Fruit fly (Drosophila melanogaster): ENCODE data around the gene CG3939.
A peak's percentile ranks its signal among the peaks of the same experiment; 100 is the strongest.

The CG3939 gene

dm6 chrX:3193774-3194173 lies 19.0 kb downstream of the CG3939 start (continued):
- TF ChIP-seq CG32767 (GFP tag; IDR thresholded peaks at IDR 0.05) = no peak
- TF ChIP-seq esg (GFP tag; conservative IDR thresholded peaks at IDR 0.05) = peak; percentile 48
- peak; percentile 8 for TF ChIP-seq chn (GFP tag; optimal IDR thresholded peaks at IDR 0.05)
- TF ChIP-seq Aef1 (GFP tag; IDR thresholded peaks at IDR 0.05) = no peak
- 0 out of 2 replicates have a peak, but pooled peaks have one; percentile 14 for TF ChIP-seq gsb (GFP tag; IDR thresholded peaks at IDR 0.05)
- no peak for TF ChIP-seq ken (GFP tag; IDR thresholded peaks at IDR 0.05)
- no peak for TF ChIP-seq BEAF-32 (GFP tag; optimal IDR thresholded peaks at IDR 0.05)
- TF ChIP-seq Bteb2 (GFP tag; optimal IDR thresholded peaks at IDR 0.05) = no peak
- no peak for TF ChIP-seq CG4360 (GFP tag; IDR thresholded peaks at IDR 0.05)
- no peak for TF ChIP-seq Gug (GFP tag; IDR thresholded peaks at IDR 0.05)
- TF ChIP-seq CG4404 (GFP tag; IDR thresholded peaks at IDR 0.05) = no peak
- no peak for TF ChIP-seq cwo (GFP tag; optimal IDR thresholded peaks at IDR 0.05)
- TF ChIP-seq fu2 (GFP tag; optimal IDR thresholded peaks at IDR 0.05) = no peak
- TF ChIP-seq Antp (GFP tag; optimal IDR thresholded peaks at IDR 0.05) = no peak
- TF ChIP-seq CG15269 (tag; optimal IDR thresholded peaks at IDR 0.05) = peak; percentile 34
- peak; percentile 1 for TF ChIP-seq Ssrp (tag; optimal IDR thresholded peaks at IDR 0.05)
- peak; percentile 25 for TF ChIP-seq Hmr (GFP tag; optimal IDR thresholded peaks at IDR 0.05)
- no peak for TF ChIP-seq CG17829 (tag; optimal IDR thresholded peaks at IDR 0.05)
- TF ChIP-seq zf30C (GFP tag; optimal IDR thresholded peaks at IDR 0.05) = peak; percentile 8
- TF ChIP-seq CG13624 (GFP tag; optimal IDR thresholded peaks at IDR 0.05) = peak; percentile 12
- no peak for TF ChIP-seq Nf-YC (tag; optimal IDR thresholded peaks at IDR 0.05)
- no peak for TF ChIP-seq Dip3 (GFP tag; optimal IDR thresholded peaks at IDR 0.05)
- peak; percentile 31 for TF ChIP-seq CG17385 (GFP tag; optimal IDR thresholded peaks at IDR 0.05)
- TF ChIP-seq HLH3B (GFP tag; IDR thresholded peaks at IDR 0.05) = 0 out of 2 replicates have a peak, but pooled peaks have one; percentile 31
- TF ChIP-seq inv (GFP tag; IDR thresholded peaks at IDR 0.05; ENCODE audit: partially characterized antibody) = no peak
- no peak for TF ChIP-seq Sry-β (GFP tag; optimal IDR thresholded peaks at IDR 0.05)
- TF ChIP-seq CG2116 (GFP tag; optimal IDR thresholded peaks at IDR 0.05) = no peak
- peak; percentile 56 for TF ChIP-seq CG11504 (tag; optimal IDR thresholded peaks at IDR 0.05)
- no peak for TF ChIP-seq h (optimal IDR thresholded peaks at IDR 0.05)
- TF ChIP-seq seq (GFP tag; IDR thresholded peaks at IDR 0.05) = no peak
- TF ChIP-seq Atf-2 (GFP tag; optimal IDR thresholded peaks at IDR 0.05) = no peak
- no peak for TF ChIP-seq sd (tag; optimal IDR thresholded peaks at IDR 0.05)
- no peak for TF ChIP-seq CG9437 (GFP tag; optimal IDR thresholded peaks at IDR 0.05)
- TF ChIP-seq CG30403 (GFP tag; optimal IDR thresholded peaks at IDR 0.05) = peak; percentile 35
- no peak for TF ChIP-seq da (GFP tag; optimal IDR thresholded peaks at IDR 0.05)
- TF ChIP-seq GATAe (GFP tag; conservative IDR thresholded peaks at IDR 0.05) = no peak
- TF ChIP-seq pita (GFP tag; optimal IDR thresholded peaks at IDR 0.05) = no peak
- TF ChIP-seq B-H1 (GFP tag; IDR thresholded peaks at IDR 0.05) = peak; percentile 22; the same call in 1 of the 3 replicates
- peak; percentile 2 for TF ChIP-seq CG9727 (GFP tag; optimal IDR thresholded peaks at IDR 0.05)
- TF ChIP-seq CG7839 (tag; optimal IDR thresholded peaks at IDR 0.05) = peak; percentile 51
- no peak for TF ChIP-seq CG15479 (GFP tag; optimal IDR thresholded peaks at IDR 0.05)
- TF ChIP-seq Pdp1 (GFP tag; optimal IDR thresholded peaks at IDR 0.05) = peak; percentile 8 to 16
- 0 out of 3 replicates have a peak, but pooled peaks have one; percentile 28 for TF ChIP-seq CG11093 (GFP tag; IDR thresholded peaks at IDR 0.05)
- no peak for TF ChIP-seq CG2199 (GFP tag; IDR thresholded peaks at IDR 0.05)
- TF ChIP-seq Mes4 (GFP tag; optimal IDR thresholded peaks at IDR 0.05) = no peak
- no peak for TF ChIP-seq vnd (GFP tag; IDR thresholded peaks at IDR 0.05; ENCODE audit: partially characterized antibody)
- TF ChIP-seq Nf-YB (GFP tag; optimal IDR thresholded peaks at IDR 0.05) = no peak
- peak; percentile 11 for TF ChIP-seq Fer3 (tag; optimal IDR thresholded peaks at IDR 0.05)
- TF ChIP-seq Drgx (GFP tag; IDR thresholded peaks at IDR 0.05) = no peak
- TF ChIP-seq danr (GFP tag; IDR thresholded peaks at IDR 0.05) = no peak
- TF ChIP-seq kni (GFP tag; optimal IDR thresholded peaks at IDR 0.05) = no peak
